Worm (Caenorhabditis elegans) whole organism, L4 larva: Measurements from ENCODE around the gene K05F6.8.
"Not testable (repeated sequence)": the region's sequence is repeated elsewhere in the genome, so short reads cannot be mapped to it uniquely, and the experiment has no call there.

ENCODE experiments used
- F10B5.3 ChIP-seq: sonication (generic microtip); optimal IDR thresholded peaks from 2 replicates; lab custom pipeline; 2016; ENCODE audit warnings: mild to moderate bottlenecking, missing genetic modification characterization, missing compliant biosample characterization
- ama-1 ChIP-seq: fragments of 150-350 bp; optimal IDR thresholded peaks from 2 replicates; lab custom pipeline; 2014; ENCODE audit warnings: inconsistent platforms, mixed read lengths
- daf-12 ChIP-seq: fragments of 150-350 bp; optimal IDR thresholded peaks from 2 replicates; lab custom pipeline; 2014; ENCODE audit warnings: missing biosample characterization, missing genetic modification reagents, missing genetic modification characterization
- jun-1 ChIP-seq: fragments of 150-350 bp; optimal IDR thresholded peaks from 2 replicates; lab custom pipeline; 2014; ENCODE audit warnings: missing biosample characterization, missing genetic modification reagents, missing genetic modification characterization
- lsy-2 ChIP-seq, 2 experiments: fragments of 150-350 bp in 1 of 2; sonication (generic microtip) in 1 of 2; optimal IDR thresholded peaks; 2 replicates each; lab custom pipeline; 2014 to 2017; ENCODE audit warnings: missing biosample characterization in 2 of 2, missing genetic modification characterization in 2 of 2
- mxl-2 ChIP-seq: fragments of 200-800 bp; sonication (Bioruptor generic); conservative IDR thresholded peaks from 2 replicates; pipeline ENCODE4 v1.3.6; 2022; ENCODE audit warnings: missing genetic modification reagents, missing genetic modification characterization, missing compliant biosample characterization
- nhr-48 ChIP-seq: sonication (generic microtip); optimal IDR thresholded peaks from 2 replicates; lab custom pipeline; 2016; ENCODE audit warnings: mild to moderate bottlenecking, missing genetic modification characterization, missing compliant biosample characterization
- unc-39 ChIP-seq: sonication (generic microtip); optimal IDR thresholded peaks from 2 replicates; lab custom pipeline; 2017; ENCODE audit warnings: missing biosample characterization, missing genetic modification characterization
- unc-62 ChIP-seq, 3 experiments: fragments of 150-350 bp in 1 of 3; sonication (generic microtip); optimal IDR thresholded peaks in 2 of 3; peaks in 1 of 3; 1 replicate in 1 of 3; 2 replicates in 2 of 3; lab custom pipeline; 2014 to 2017; ENCODE audit warnings: missing biosample characterization in 3 of 3, missing genetic modification characterization in 3 of 3, missing genetic modification reagents in 3 of 3, missing genotype in 1 of 3

ce11 chrII:1556217-1556616 is 11.3 kb downstream of the K05F6.8 start, which contains the start of the genes fbxb-54 and fbxb-50:
- TF ChIP-seq lsy-2 (tag; optimal IDR thresholded peaks at IDR 0.05; lab: Kevin White, UChicago); unc-39 (tag; lab: Kevin White, UChicago); ama-1; daf-12; F10B5.3; nhr-48 (tag; lab: Kevin White, UChicago); unc-62 (GFP tag; optimal IDR thresholded peaks at IDR 0.05 in 1 of 2; lab: Kevin White, UChicago); unc-62 (tag; optimal IDR thresholded peaks at IDR 0.05; lab: Kevin White, UChicago); mxl-2 (GFP tag; lab: Robert Waterston, UW); jun-1 (tag; lab: Kevin White, UChicago): not testable (repeated sequence)
